Worm (Caenorhabditis elegans) whole organism, L1 larva: ENCODE results near the gene cya-1.

Experiments
- C04F5.9 ChIP-seq: sonication (generic microtip); optimal IDR thresholded peaks from 2 replicates; lab custom pipeline; 2016; ENCODE audit warnings: missing genetic modification characterization, missing compliant biosample characterization
- C16A3.4 ChIP-seq: fragments of 150-350 bp; optimal IDR thresholded peaks from 2 replicates; lab custom pipeline; 2014; ENCODE audit warnings: missing biosample characterization, missing genetic modification characterization
- C34B4.2 ChIP-seq: sonication (generic microtip); optimal IDR thresholded peaks from 2 replicates; lab custom pipeline; 2017; ENCODE audit warnings: mild to moderate bottlenecking, missing genetic modification characterization, missing compliant biosample characterization
- F16B12.6 ChIP-seq: fragments of 150-350 bp; optimal IDR thresholded peaks from 2 replicates; lab custom pipeline; 2014; ENCODE audit warnings: missing biosample characterization, missing genetic modification characterization
- aha-1 ChIP-seq: fragments of 150-350 bp; optimal IDR thresholded peaks from 2 replicates; lab custom pipeline; 2014; ENCODE audit warnings: missing biosample characterization, missing genetic modification characterization
- ama-1 ChIP-seq: fragments of 150-350 bp; optimal IDR thresholded peaks from 2 replicates; lab custom pipeline; 2014
- blmp-1 ChIP-seq: fragments of 150-350 bp; optimal IDR thresholded peaks from 2 replicates; lab custom pipeline; 2014; ENCODE audit warnings: missing biosample characterization, missing genetic modification characterization
- ceh-8 ChIP-seq: fragments of 200-800 bp; sonication (Bioruptor generic); optimal IDR thresholded peaks from 2 replicates; lab custom pipeline; 2018; ENCODE audit warnings: mild to moderate bottlenecking, missing genetic modification characterization, moderate library complexity, missing compliant biosample characterization
- ceh-82 ChIP-seq, 3 experiments: fragments of 150-350 bp in 1 of 3; sonication (generic microtip) in 2 of 3; optimal IDR thresholded peaks; 2 replicates each; lab custom pipeline; 2014 to 2017; ENCODE audit warnings: missing biosample characterization in 3 of 3, missing genetic modification characterization in 3 of 3
- ceh-88 ChIP-seq: fragments of 200-800 bp; sonication (Bioruptor generic); IDR thresholded peaks from 2 replicates; pipeline ENCODE4 v1.3.6; 2022; ENCODE audit warnings: missing genetic modification characterization, missing compliant biosample characterization
- ces-1 ChIP-seq: fragments of 150-350 bp; optimal IDR thresholded peaks from 2 replicates; lab custom pipeline; 2014; ENCODE audit warnings: missing biosample characterization, missing genetic modification reagents, missing genetic modification characterization
- dsc-1 ChIP-seq: sonication (generic microtip); optimal IDR thresholded peaks from 2 replicates; lab custom pipeline; 2016; ENCODE audit warnings: mild to moderate bottlenecking, missing genetic modification characterization, missing compliant biosample characterization
- efl-1 ChIP-seq, 4 experiments: fragments of 150-350 bp; optimal IDR thresholded peaks in 3 of 4; peaks in 1 of 4; 1 replicate in 1 of 4; 2 replicates in 3 of 4; lab custom pipeline; 2014; ENCODE audit warnings: missing biosample characterization in 2 of 4, missing genetic modification characterization in 2 of 4, missing genetic modification reagents in 2 of 4
- efl-3 ChIP-seq: fragments of 200-800 bp; sonication (Bioruptor generic); optimal IDR thresholded peaks from 2 replicates; lab custom pipeline; 2018; ENCODE audit warnings: mild to moderate bottlenecking, missing genetic modification characterization, missing compliant biosample characterization
- egl-13 ChIP-seq: sonication (generic microtip); optimal IDR thresholded peaks from 2 replicates; lab custom pipeline; 2016; ENCODE audit warnings: missing genotype, missing genetic modification reagents, missing genetic modification characterization, missing compliant biosample characterization
- elt-2 ChIP-seq: sonication (generic microtip); optimal IDR thresholded peaks from 2 replicates; lab custom pipeline; 2016; ENCODE audit warnings: missing genetic modification characterization, mild to moderate bottlenecking, inconsistent platforms, missing compliant biosample characterization, missing genetic modification reagents
- fkh-10 ChIP-seq: sonication (generic microtip); optimal IDR thresholded peaks from 2 replicates; lab custom pipeline; 2017; ENCODE audit warnings: missing biosample characterization, missing genetic modification reagents, missing genetic modification characterization
- hlh-4 ChIP-seq: sonication (generic microtip); optimal IDR thresholded peaks from 2 replicates; lab custom pipeline; 2016; ENCODE audit warnings: mild to moderate bottlenecking, missing genetic modification characterization, missing compliant biosample characterization
- hpl-2 ChIP-seq: fragments of 150-350 bp; optimal IDR thresholded peaks from 2 replicates; lab custom pipeline; 2014; ENCODE audit warnings: missing biosample characterization, missing genetic modification reagents, missing genetic modification characterization
- isw-1 ChIP-seq: fragments of 200-800 bp; sonication (Bioruptor generic); IDR thresholded peaks from 2 replicates; pipeline ENCODE4 v1.3.6; 2022; ENCODE audit warnings: missing genetic modification characterization, missing compliant biosample characterization
- lin-14 ChIP-seq: fragments of 200-800 bp; sonication (Bioruptor generic); optimal IDR thresholded peaks from 2 replicates; lab custom pipeline; 2018; ENCODE audit warnings: mild to moderate bottlenecking, missing genetic modification characterization, moderate library complexity, missing compliant biosample characterization
- lin-15B ChIP-seq: fragments of 150-350 bp; sonication (generic microtip); optimal IDR thresholded peaks from 3 replicates; lab custom pipeline; 2014; ENCODE audit warnings: missing biosample characterization, missing genetic modification characterization
- lin-35 ChIP-seq, 2 experiments: fragments of 150-350 bp; optimal IDR thresholded peaks; 2 replicates each; lab custom pipeline; 2014; ENCODE audit warnings: missing biosample characterization in 2 of 2, missing genetic modification characterization in 2 of 2, missing genetic modification reagents in 2 of 2
- mab-9 ChIP-seq: fragments of 200-800 bp; sonication (Bioruptor generic); IDR thresholded peaks from 2 replicates; pipeline ENCODE4 v1.3.6; 2022; ENCODE audit warnings: missing genetic modification reagents, missing genetic modification characterization, missing compliant biosample characterization
- mdl-1 ChIP-seq, 2 experiments: fragments of 150-350 bp; optimal IDR thresholded peaks; 2 replicates each; lab custom pipeline; 2014 to 2017; ENCODE audit warnings: missing biosample characterization in 2 of 2, missing genetic modification characterization in 2 of 2, inconsistent platforms in 1 of 2
- mep-1 ChIP-seq: fragments of 150-350 bp; optimal IDR thresholded peaks from 2 replicates; lab custom pipeline; 2014; ENCODE audit warnings: missing biosample characterization, missing genetic modification characterization
- nhr-11 ChIP-seq: fragments of 150-350 bp; optimal IDR thresholded peaks from 2 replicates; lab custom pipeline; 2014; ENCODE audit warnings: missing biosample characterization, missing genetic modification characterization
- nhr-12 ChIP-seq: sonication (generic microtip); optimal IDR thresholded peaks from 2 replicates; lab custom pipeline; 2017; ENCODE audit warnings: missing biosample characterization, missing genetic modification characterization
- nhr-237 ChIP-seq: fragments of 150-350 bp; optimal IDR thresholded peaks from 2 replicates; lab custom pipeline; 2014; ENCODE audit warnings: missing biosample characterization, missing genetic modification characterization
- nhr-28 ChIP-seq: fragments of 150-350 bp; optimal IDR thresholded peaks from 2 replicates; lab custom pipeline; 2014; ENCODE audit warnings: missing biosample characterization, missing genetic modification characterization
- nhr-47 ChIP-seq: sonication (generic microtip); optimal IDR thresholded peaks from 2 replicates; lab custom pipeline; 2016; ENCODE audit warnings: mild to moderate bottlenecking, missing genetic modification characterization, moderate library complexity, missing compliant biosample characterization
- nhr-71 ChIP-seq: sonication (generic microtip); optimal IDR thresholded peaks from 2 replicates; lab custom pipeline; 2016; ENCODE audit warnings: mild to moderate bottlenecking, missing genetic modification characterization, moderate library complexity, missing compliant biosample characterization
- nhr-77 ChIP-seq: fragments of 150-350 bp; optimal IDR thresholded peaks from 2 replicates; lab custom pipeline; 2014; ENCODE audit warnings: missing biosample characterization, missing genetic modification characterization
- nhr-85 ChIP-seq: sonication (generic microtip); peaks from one replicate; lab custom pipeline; 2016; ENCODE audit warnings: missing genetic modification characterization, inconsistent platforms, missing compliant biosample characterization
- pag-3 ChIP-seq: sonication (generic microtip); optimal IDR thresholded peaks from 2 replicates; lab custom pipeline; 2017; ENCODE audit warnings: missing genetic modification characterization, mild to moderate bottlenecking, missing compliant biosample characterization, antibody characterized with exemption, borderline replicate concordance; ENCODE audit not compliant: insufficient read depth
- pax-3 ChIP-seq: fragments of 200-800 bp; sonication (Bioruptor generic); optimal IDR thresholded peaks from 2 replicates; lab custom pipeline; 2018; ENCODE audit warnings: mild to moderate bottlenecking, missing genetic modification characterization, moderate library complexity, missing compliant biosample characterization
- rnt-1 ChIP-seq: sonication (generic microtip); optimal IDR thresholded peaks from 2 replicates; lab custom pipeline; 2016; ENCODE audit warnings: mild to moderate bottlenecking, missing genetic modification characterization, moderate library complexity, missing compliant biosample characterization
- skn-1 ChIP-seq: fragments of 150-350 bp; optimal IDR thresholded peaks from 2 replicates; lab custom pipeline; 2014; ENCODE audit warnings: missing biosample characterization, missing genetic modification characterization
- snu-23 ChIP-seq: sonication (generic microtip); optimal IDR thresholded peaks from 2 replicates; lab custom pipeline; 2016; ENCODE audit warnings: missing genetic modification characterization, missing compliant biosample characterization
- sox-4 ChIP-seq: sonication (generic microtip); optimal IDR thresholded peaks from 2 replicates; lab custom pipeline; 2016; ENCODE audit warnings: missing genetic modification characterization, missing compliant biosample characterization
- swsn-7 ChIP-seq: sonication (generic microtip); optimal IDR thresholded peaks from 2 replicates; lab custom pipeline; 2016; ENCODE audit warnings: missing genetic modification characterization, missing compliant biosample characterization
- tbx-2 ChIP-seq: sonication (generic microtip); optimal IDR thresholded peaks from 2 replicates; lab custom pipeline; 2016; ENCODE audit warnings: missing genetic modification characterization, missing compliant biosample characterization
- tlp-1 ChIP-seq: fragments of 150-350 bp; optimal IDR thresholded peaks from 2 replicates; lab custom pipeline; 2014; ENCODE audit warnings: missing biosample characterization, missing genetic modification characterization
- unc-130 ChIP-seq: fragments of 150-350 bp; optimal IDR thresholded peaks from 2 replicates; lab custom pipeline; 2017; ENCODE audit warnings: missing biosample characterization, missing genetic modification characterization, inconsistent platforms
- unc-30 ChIP-seq: sonication (generic microtip); optimal IDR thresholded peaks from 2 replicates; lab custom pipeline; 2017; ENCODE audit warnings: missing biosample characterization, missing genetic modification characterization
- unc-62 ChIP-seq: fragments of 150-350 bp; optimal IDR thresholded peaks from 2 replicates; lab custom pipeline; 2014; ENCODE audit warnings: missing biosample characterization, missing genetic modification reagents, missing genetic modification characterization
- unc-86 ChIP-seq: sonication (generic microtip); optimal IDR thresholded peaks from 2 replicates; lab custom pipeline; 2016; ENCODE audit warnings: missing genetic modification characterization, missing compliant biosample characterization
- unc-98 ChIP-seq: fragments of 200-800 bp; sonication (Bioruptor generic); IDR thresholded peaks from 2 replicates; pipeline ENCODE4 v1.3.6; 2022; ENCODE audit warnings: missing genetic modification characterization, missing compliant biosample characterization
- vab-15 ChIP-seq: sonication (generic microtip); optimal IDR thresholded peaks from 2 replicates; lab custom pipeline; 2017; ENCODE audit warnings: missing genotype, mild to moderate bottlenecking, missing genetic modification characterization, missing compliant biosample characterization
- zip-4 ChIP-seq: fragments of 200-800 bp; sonication (Bioruptor generic); optimal IDR thresholded peaks from 2 replicates; lab custom pipeline; 2018; ENCODE audit warnings: mild to moderate bottlenecking, missing genetic modification characterization, moderate library complexity, missing compliant biosample characterization
- ztf-11 ChIP-seq, 2 experiments: sonication (generic microtip); optimal IDR thresholded peaks; 2 replicates each; lab custom pipeline; 2016 to 2017; ENCODE audit warnings: missing genetic modification characterization in 2 of 2, missing biosample characterization in 1 of 2, missing compliant biosample characterization in 1 of 2

cya-1 gene

DNA sequence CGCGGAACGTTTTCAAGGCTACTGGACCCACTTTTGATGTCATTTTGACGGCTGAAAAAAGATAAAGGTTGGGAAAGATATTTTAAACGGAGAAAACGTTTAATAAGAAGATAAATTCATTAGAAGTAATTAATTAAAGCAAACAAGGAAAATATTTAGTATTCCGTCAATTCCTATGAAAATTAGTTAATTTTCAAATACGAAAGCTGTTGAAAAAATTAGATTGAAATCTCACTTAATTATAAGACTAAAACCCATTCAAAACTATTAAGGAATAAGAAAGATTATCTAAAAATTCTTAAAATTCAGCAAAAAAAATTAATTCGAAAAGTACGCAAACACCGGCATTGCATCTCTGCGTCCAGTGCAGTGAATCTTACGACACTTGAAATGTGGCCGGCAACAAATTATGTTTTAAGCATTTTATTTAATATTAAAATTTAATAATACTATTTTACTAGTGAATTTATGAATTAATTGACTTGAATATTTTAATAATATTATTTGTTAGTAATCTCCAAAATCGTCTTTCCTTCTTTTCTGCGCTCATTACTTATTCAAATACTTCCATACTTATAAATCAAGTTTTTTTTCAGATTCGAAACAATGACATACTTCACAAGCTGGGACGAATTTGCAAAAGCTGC, 35.8 kb upstream of the cya-1 start, which contains the start of the genes ZK512.2 and ZK512.4 (continued):
- TF ChIP-seq lin-14 (GFP tag; lab: Kevin White, UChicago) (no peak), isw-1 (GFP tag; lab: Robert Waterston, UW) (no peak), dsc-1 (no peak), blmp-1 (tag; lab: Kevin White, UChicago) (no peak), ama-1 (lab: Kevin White, UChicago) (no peak), lin-15B (no peak), nhr-237 (no peak), aha-1 (tag; lab: Kevin White, UChicago) (no peak), efl-1 (optimal IDR thresholded peaks at IDR 0.05; lab: Kevin White, UChicago) (peak; percentile 20 to 27), efl-1 (GFP tag; optimal IDR thresholded peaks at IDR 0.05 in 1 of 2; lab: Kevin White, UChicago) (peak; percentile 58 to 91), ceh-88 (GFP tag; lab: Robert Waterston, UW) (no peak), elt-2 (tag; lab: Kevin White, UChicago) (no peak), ceh-8 (GFP tag; lab: Kevin White, UChicago) (no peak), ces-1 (GFP tag; lab: Kevin White, UChicago) (no peak), mep-1 (peak; percentile 56), fkh-10 (GFP tag; lab: Kevin White, UChicago) (no peak), nhr-85 (tag; lab: Kevin White, UChicago) (no peak), hlh-4 (no peak), tlp-1 (tag; lab: Kevin White, UChicago) (no peak), ceh-82 (tag; optimal IDR thresholded peaks at IDR 0.05; lab: Kevin White, UChicago) (no peak), C04F5.9 (tag; lab: Kevin White, UChicago) (no peak), vab-15 (tag; lab: Kevin White, UChicago) (no peak), unc-86 (tag; lab: Kevin White, UChicago) (no peak), nhr-47 (tag; lab: Kevin White, UChicago) (peak; percentile 20), efl-3 (GFP tag; lab: Kevin White, UChicago) (no peak), mab-9 (GFP tag; lab: Robert Waterston, UW) (no peak), zip-4 (GFP tag; lab: Kevin White, UChicago) (no peak), C34B4.2 (tag; lab: Kevin White, UChicago) (no peak), ztf-11 (tag; optimal IDR thresholded peaks at IDR 0.05; lab: Kevin White, UChicago) (no peak), lin-35 (GFP tag; optimal IDR thresholded peaks at IDR 0.05; lab: Kevin White, UChicago) (peak; percentile 11 to 37), hpl-2 (no peak), unc-130 (tag; lab: Kevin White, UChicago) (no peak), nhr-12 (tag; lab: Kevin White, UChicago) (no peak), sox-4 (tag; lab: Kevin White, UChicago) (no peak), swsn-7 (tag; lab: Kevin White, UChicago) (peak; percentile 3), unc-30 (tag; lab: Kevin White, UChicago) (no peak), skn-1 (tag; lab: Kevin White, UChicago) (peak; percentile 26), pag-3 (tag; lab: Kevin White, UChicago) (no peak), pax-3 (no peak), nhr-71 (tag; lab: Kevin White, UChicago) (peak; percentile 23), nhr-11 (tag; lab: Kevin White, UChicago) (no peak), mdl-1 (tag; optimal IDR thresholded peaks at IDR 0.05; lab: Kevin White, UChicago) (no peak), tbx-2 (tag; lab: Kevin White, UChicago) (no peak), nhr-77 (no peak), nhr-28 (tag; lab: Kevin White, UChicago) (no peak), F16B12.6 (tag; lab: Kevin White, UChicago) (peak; percentile 80), unc-62 (GFP tag; lab: Kevin White, UChicago) (no peak), unc-98 (GFP tag; lab: Robert Waterston, UW) (no peak), C16A3.4 (tag; lab: Kevin White, UChicago) (peak; percentile 19), rnt-1 (tag; lab: Kevin White, UChicago) (peak; percentile 3), egl-13 (tag; lab: Kevin White, UChicago) (no peak), snu-23 (GFP tag; lab: Kevin White, UChicago) (peak; percentile 35)
- TF ChIP-seq, all 84 proteins: peak for 13
